Fruit fly (Drosophila melanogaster) whole organism, embryonic: ENCODE data around the gene nesd.

ENCODE experiments used
- Ada2b ChIP-seq: fragments of 200-800 bp; sonication (Bioruptor generic); IDR thresholded peaks from 2 replicates; pipeline ENCODE4 v1.3.6; 2022; ENCODE audit warnings: missing biosample characterization, missing genetic modification characterization
- Antp ChIP-seq: fragments of 200-800 bp; sonication (Bioruptor generic); optimal IDR thresholded peaks from 3 replicates; lab custom pipeline; 2016; ENCODE audit warnings: missing biosample characterization, missing genetic modification characterization
- Asciz ChIP-seq: fragments of 200-800 bp; sonication (Bioruptor generic); optimal IDR thresholded peaks from 2 replicates; lab custom pipeline; 2017; ENCODE audit warnings: missing biosample characterization, mild to moderate bottlenecking, missing genetic modification characterization, missing genetic modification reagents
- CG10267 ChIP-seq: fragments of 200-800 bp; sonication (Bioruptor generic); optimal IDR thresholded peaks from 2 replicates; lab custom pipeline; 2018; ENCODE audit warnings: missing biosample characterization, mild to moderate bottlenecking, missing genetic modification characterization, moderate library complexity
- CG10543 ChIP-seq: fragments of 200-800 bp; sonication (Bioruptor generic); optimal IDR thresholded peaks from 3 replicates; lab custom pipeline; 2017; ENCODE audit warnings: missing biosample characterization, mild to moderate bottlenecking, missing genetic modification characterization, moderate library complexity
- CG10959 ChIP-seq: fragments of 200-800 bp; sonication (Bioruptor generic); IDR thresholded peaks from 2 replicates; pipeline ENCODE4 v1.3.6; 2022; ENCODE audit warnings: missing biosample characterization, missing genetic modification characterization
- CG11695 ChIP-seq: fragments of 200-800 bp; sonication (Bioruptor generic); IDR thresholded peaks from 3 replicates; pipeline ENCODE4 v1.3.6; 2022; ENCODE audit warnings: missing biosample characterization, missing genetic modification characterization
- CG12236 ChIP-seq: fragments of 200-800 bp; sonication (Bioruptor generic); optimal IDR thresholded peaks from 2 replicates; lab custom pipeline; 2016; ENCODE audit warnings: missing biosample characterization, missing genetic modification characterization
- CG12299 ChIP-seq: fragments of 200-800 bp; sonication (Bioruptor generic); optimal IDR thresholded peaks from 2 replicates; lab custom pipeline; 2018; ENCODE audit warnings: missing biosample characterization, mild to moderate bottlenecking, missing genetic modification characterization
- CG1602 ChIP-seq: fragments of 200-800 bp; sonication (Bioruptor generic); optimal IDR thresholded peaks from 3 replicates; lab custom pipeline; 2016; ENCODE audit warnings: missing biosample characterization, missing genetic modification characterization
- CG16813 ChIP-seq: fragments of 200-800 bp; sonication (Bioruptor generic); IDR thresholded peaks from 3 replicates; pipeline ENCODE4 v1.3.6; 2022; ENCODE audit warnings: missing biosample characterization, missing genetic modification characterization; ENCODE audit not compliant: partially characterized antibody
- CG17385 ChIP-seq: fragments of 200-800 bp; sonication (Bioruptor generic); optimal IDR thresholded peaks from 3 replicates; lab custom pipeline; 2018; ENCODE audit warnings: missing biosample characterization, mild to moderate bottlenecking, missing genetic modification characterization
- CG2712 ChIP-seq: fragments of 200-800 bp; optimal IDR thresholded peaks from 3 replicates; lab custom pipeline; 2019; ENCODE audit warnings: missing biosample characterization, mild to moderate bottlenecking, missing genetic modification characterization, moderate library complexity
- CG4404 ChIP-seq: fragments of 200-800 bp; sonication (Bioruptor generic); IDR thresholded peaks from 2 replicates; pipeline ENCODE4 v1.3.6; 2022; ENCODE audit warnings: missing biosample characterization, missing genetic modification characterization
- CG6654 ChIP-seq: fragments of 200-800 bp; sonication (Bioruptor generic); optimal IDR thresholded peaks from 2 replicates; lab custom pipeline; 2017; ENCODE audit warnings: missing biosample characterization, mild to moderate bottlenecking, missing genetic modification characterization
- CG6683 ChIP-seq: fragments of 200-800 bp; sonication (Bioruptor generic); optimal IDR thresholded peaks from 2 replicates; lab custom pipeline; 2017; ENCODE audit warnings: missing biosample characterization, mild to moderate bottlenecking, missing genetic modification characterization, missing genetic modification reagents
- CG6813 ChIP-seq: fragments of 200-800 bp; sonication (Bioruptor generic); optimal IDR thresholded peaks from 2 replicates; lab custom pipeline; 2017; ENCODE audit warnings: missing biosample characterization, missing genetic modification characterization, mild to moderate bottlenecking, moderate library complexity, missing genetic modification reagents
- CG8089 ChIP-seq: fragments of 200-800 bp; sonication (Bioruptor generic); optimal IDR thresholded peaks from 3 replicates; lab custom pipeline; 2016; ENCODE audit warnings: missing biosample characterization, missing genetic modification characterization
- CG8281 ChIP-seq: fragments of 200-800 bp; sonication (Bioruptor generic); optimal IDR thresholded peaks from 2 replicates; lab custom pipeline; 2018; ENCODE audit warnings: missing biosample characterization, mild to moderate bottlenecking, missing genetic modification characterization, moderate library complexity
- CrebB ChIP-seq: fragments of 200-800 bp; sonication (Bioruptor generic); optimal IDR thresholded peaks from 3 replicates; lab custom pipeline; 2018; ENCODE audit warnings: missing biosample characterization, mild to moderate bottlenecking, missing genetic modification characterization
- Gsc ChIP-seq: fragments of 200-800 bp; sonication (Bioruptor generic); IDR thresholded peaks from 2 replicates; pipeline ENCODE4 v1.3.6; 2022; ENCODE audit warnings: missing biosample characterization, missing genetic modification characterization
- Gug ChIP-seq: fragments of 200-800 bp; sonication (Bioruptor generic); IDR thresholded peaks from 4 replicates; pipeline ENCODE4 v1.3.6; 2022; ENCODE audit warnings: missing biosample characterization, missing genetic modification characterization
- HLH3B ChIP-seq: fragments of 200-800 bp; sonication (Bioruptor generic); IDR thresholded peaks from 2 replicates; pipeline ENCODE4 v1.3.6; 2022; ENCODE audit warnings: missing biosample characterization, missing genetic modification characterization
- Hey ChIP-seq: fragments of 200-800 bp; sonication (Bioruptor generic); optimal IDR thresholded peaks from 3 replicates; lab custom pipeline; 2018; ENCODE audit warnings: missing biosample characterization, mild to moderate bottlenecking, missing genetic modification characterization
- Max ChIP-seq: fragments of 200-800 bp; sonication (Bioruptor generic); optimal IDR thresholded peaks from 2 replicates; lab custom pipeline; 2016; ENCODE audit warnings: missing biosample characterization, mild to moderate bottlenecking, missing genetic modification characterization
- Mes4 ChIP-seq: fragments of 200-800 bp; sonication (Bioruptor generic); optimal IDR thresholded peaks from 2 replicates; lab custom pipeline; 2016; ENCODE audit warnings: missing biosample characterization, missing genetic modification characterization
- NC2β ChIP-seq: fragments of 200-800 bp; sonication (Bioruptor generic); optimal IDR thresholded peaks from 2 replicates; lab custom pipeline; 2016; ENCODE audit warnings: missing biosample characterization, missing genetic modification characterization
- NK7.1 ChIP-seq: fragments of 200-800 bp; sonication (Bioruptor generic); optimal IDR thresholded peaks from 3 replicates; lab custom pipeline; 2016; ENCODE audit warnings: missing biosample characterization, missing genetic modification characterization
- Nf-YA ChIP-seq: fragments of 200-800 bp; sonication (Bioruptor generic); IDR thresholded peaks from 2 replicates; pipeline ENCODE4 v1.3.6; 2022; ENCODE audit warnings: missing biosample characterization, missing genetic modification characterization
- Scr ChIP-seq: fragments of 200-800 bp; sonication (Bioruptor generic); IDR thresholded peaks from 2 replicates; pipeline ENCODE4 v1.3.6; 2022; ENCODE audit warnings: missing biosample characterization, missing genetic modification characterization; ENCODE audit not compliant: partially characterized antibody
- Sry-β ChIP-seq: fragments of 200-800 bp; sonication (Bioruptor generic); optimal IDR thresholded peaks from 2 replicates; lab custom pipeline; 2018; ENCODE audit warnings: missing biosample characterization, mild to moderate bottlenecking, missing genetic modification characterization, moderate library complexity
- abd-A ChIP-seq: fragments of 200-800 bp; sonication (Bioruptor generic); optimal IDR thresholded peaks from 3 replicates; lab custom pipeline; 2019; ENCODE audit warnings: missing biosample characterization, mild to moderate bottlenecking, missing genetic modification characterization, moderate library complexity
- bigmax ChIP-seq: fragments of 200-800 bp; sonication (Bioruptor generic); optimal IDR thresholded peaks from 2 replicates; lab custom pipeline; 2018; ENCODE audit warnings: missing biosample characterization, mild to moderate bottlenecking, missing genetic modification characterization
- bowl ChIP-seq: fragments of 200-800 bp; sonication (Bioruptor generic); IDR thresholded peaks from 2 replicates; pipeline ENCODE4 v1.3.6; 2022; ENCODE audit warnings: missing biosample characterization, missing genetic modification characterization
- chif ChIP-seq, 2 experiments: fragments of 200-800 bp; sonication (Bioruptor generic); optimal IDR thresholded peaks; 3 replicates each; lab custom pipeline; 2016; ENCODE audit warnings: missing biosample characterization in 2 of 2, missing genetic modification characterization in 2 of 2
- chn ChIP-seq: fragments of 200-800 bp; sonication (Bioruptor generic); optimal IDR thresholded peaks from 2 replicates; lab custom pipeline; 2016; ENCODE audit warnings: missing biosample characterization, missing genetic modification characterization
- da ChIP-seq: fragments of 200-800 bp; sonication (Bioruptor generic); optimal IDR thresholded peaks from 2 replicates; lab custom pipeline; 2016; ENCODE audit warnings: missing biosample characterization, missing genetic modification characterization
- esg ChIP-seq: fragments of 200-800 bp; sonication (Bioruptor generic); conservative IDR thresholded peaks from 2 replicates; pipeline ENCODE4 v1.3.6; 2022; ENCODE audit warnings: missing biosample characterization, missing genetic modification characterization
- gsb ChIP-seq: fragments of 200-800 bp; sonication (Bioruptor generic); IDR thresholded peaks from 2 replicates; pipeline ENCODE4 v1.3.6; 2022; ENCODE audit warnings: missing biosample characterization, missing genetic modification characterization
- hbn ChIP-seq: fragments of 200-800 bp; sonication (Bioruptor generic); IDR thresholded peaks from 2 replicates; pipeline ENCODE4 v1.3.6; 2022; ENCODE audit warnings: missing biosample characterization, missing genetic modification characterization; ENCODE audit not compliant: partially characterized antibody
- jumu ChIP-seq: fragments of 200-800 bp; sonication (Bioruptor generic); optimal IDR thresholded peaks from 3 replicates; lab custom pipeline; 2016; ENCODE audit warnings: missing biosample characterization, missing genetic modification characterization
- lbe ChIP-seq: fragments of 200-800 bp; sonication (Bioruptor generic); optimal IDR thresholded peaks from 2 replicates; lab custom pipeline; 2016; ENCODE audit warnings: missing biosample characterization, mild to moderate bottlenecking, missing genetic modification characterization
- luna ChIP-seq: fragments of 200-800 bp; sonication (Bioruptor generic); optimal IDR thresholded peaks from 2 replicates; lab custom pipeline; 2016; ENCODE audit warnings: missing biosample characterization, missing genetic modification characterization
- mirr ChIP-seq: fragments of 200-800 bp; sonication (Bioruptor generic); optimal IDR thresholded peaks from 3 replicates; lab custom pipeline; 2018; ENCODE audit warnings: missing biosample characterization, mild to moderate bottlenecking, missing genetic modification characterization
- nom ChIP-seq: fragments of 200-800 bp; sonication (Bioruptor generic); optimal IDR thresholded peaks from 2 replicates; lab custom pipeline; 2017; ENCODE audit warnings: missing biosample characterization, missing genetic modification characterization, mild to moderate bottlenecking, moderate library complexity, missing genetic modification reagents
- pb ChIP-seq: fragments of 200-800 bp; sonication (Bioruptor generic); optimal IDR thresholded peaks from 3 replicates; lab custom pipeline; 2016; ENCODE audit warnings: missing biosample characterization, missing genetic modification characterization
- row ChIP-seq: fragments of 200-800 bp; sonication (Bioruptor generic); IDR thresholded peaks from 3 replicates; pipeline ENCODE4 v1.3.6; 2022; ENCODE audit warnings: missing biosample characterization, missing genetic modification characterization
- sens ChIP-seq: fragments of 200-800 bp; sonication (Bioruptor generic); peaks from one replicate; lab custom pipeline; 2016; ENCODE audit warnings: missing biosample characterization, missing genetic modification characterization
- zen ChIP-seq: fragments of 200-800 bp; sonication (Bioruptor generic); optimal IDR thresholded peaks from 3 replicates; lab custom pipeline; 2018; ENCODE audit warnings: missing biosample characterization, mild to moderate bottlenecking, missing genetic modification characterization, moderate library complexity
- zf30C ChIP-seq: fragments of 200-800 bp; sonication (Bioruptor generic); optimal IDR thresholded peaks from 3 replicates; lab custom pipeline; 2018; ENCODE audit warnings: missing biosample characterization, mild to moderate bottlenecking, missing genetic modification characterization
- zfh1 ChIP-seq: fragments of 200-800 bp; sonication (Bioruptor generic); IDR thresholded peaks from 3 replicates; pipeline ENCODE4 v1.3.6; 2022; ENCODE audit warnings: missing biosample characterization, missing genetic modification characterization

nesd gene

dm6 chr2L:20075234-20075803, 18.5 kb upstream of the nesd start, which contains the start of the genes pr and neb (continued):
- TF ChIP-seq Gug (GFP tag; lab: Robert Waterston, UW), result no peak
- peak; percentile 16 for TF ChIP-seq NK7.1 (GFP tag; lab: Kevin White, UChicago)
- no peak for TF ChIP-seq Gsc (GFP tag; lab: Robert Waterston, UW)
- no peak for TF ChIP-seq Mes4 (GFP tag; lab: Kevin White, UChicago)
- peak; percentile 51 for TF ChIP-seq CrebB (tag; lab: Kevin White, UChicago)
- peak; percentile 52; the same call in 1 of the 2 replicates for TF ChIP-seq Scr (GFP tag; lab: Robert Waterston, UW)
- TF ChIP-seq Sry-β, result peak; percentile 87
- TF ChIP-seq esg (GFP tag; lab: Robert Waterston, UW), result peak; percentile 72
- TF ChIP-seq jumu, result peak; percentile 13
- TF ChIP-seq CG16813 (GFP tag; lab: Robert Waterston, UW), result peak; percentile 38; the same call in 1 of the 3 replicates
- TF ChIP-seq CG6813, result no peak
- peak; percentile 62 for TF ChIP-seq zfh1 (GFP tag; lab: Robert Waterston, UW)
- peak; percentile 56 for TF ChIP-seq CG1602 (GFP tag; lab: Kevin White, UChicago)
- TF ChIP-seq CG10267 (tag; lab: Kevin White, UChicago), result peak; percentile 60
- TF ChIP-seq CG12236 (GFP tag; lab: Kevin White, UChicago), result no peak
- peak; percentile 77 for TF ChIP-seq Ada2b (GFP tag; lab: Robert Waterston, UW)
- no peak for TF ChIP-seq CG4404 (GFP tag; lab: Robert Waterston, UW)
- peak; percentile 55 for TF ChIP-seq CG2712
- no peak for TF ChIP-seq Asciz
- TF ChIP-seq zen (tag; lab: Kevin White, UChicago), result peak; percentile 15
- no peak for TF ChIP-seq CG6683 (GFP tag; lab: Kevin White, UChicago)
- TF ChIP-seq lbe (GFP tag; lab: Kevin White, UChicago), result peak; percentile 52
- peak; percentile 30 for TF ChIP-seq CG17385 (GFP tag; lab: Kevin White, UChicago)
- TF ChIP-seq Nf-YA (GFP tag; lab: Robert Waterston, UW), result no peak
- TF ChIP-seq da (GFP tag; lab: Kevin White, UChicago), result no peak
- TF ChIP-seq CG10543 (GFP tag; lab: Kevin White, UChicago), result no peak
- no peak for TF ChIP-seq hbn
- TF ChIP-seq nom (GFP tag; lab: Kevin White, UChicago), result no peak
- no peak for TF ChIP-seq gsb
- TF ChIP-seq chn (GFP tag; lab: Kevin White, UChicago), result peak; percentile 26
- no peak for TF ChIP-seq Hey (tag; lab: Kevin White, UChicago)
- no peak for TF ChIP-seq pb
- TF ChIP-seq CG12299 (tag; lab: Kevin White, UChicago), result peak; percentile 36
- no peak for TF ChIP-seq NC2β
- no peak for TF ChIP-seq CG11695 (GFP tag; lab: Robert Waterston, UW)
- TF ChIP-seq Antp (GFP tag; lab: Kevin White, UChicago), result peak; percentile 39
- peak; percentile 94 for TF ChIP-seq sens (GFP tag; lab: Kevin White, UChicago)
- TF ChIP-seq CG6654, result no peak
- no peak for TF ChIP-seq mirr (GFP tag; lab: Kevin White, UChicago)
- TF ChIP-seq Max (GFP tag; lab: Kevin White, UChicago), result peak; percentile 64
- peak; percentile 48 for TF ChIP-seq CG10959 (GFP tag; lab: Robert Waterston, UW)
- no peak for TF ChIP-seq bigmax (GFP tag; lab: Kevin White, UChicago)
- 0 out of 2 replicates have a peak, but pooled peaks have one; percentile 15 for TF ChIP-seq bowl (GFP tag; lab: Robert Waterston, UW)
- TF ChIP-seq CG8089 (GFP tag; lab: Kevin White, UChicago), result no peak
- TF ChIP-seq HLH3B (GFP tag; lab: Robert Waterston, UW), result peak; percentile 57
- TF ChIP-seq abd-A (tag; lab: Kevin White, UChicago), result no peak
- no peak for TF ChIP-seq chif (GFP tag; optimal IDR thresholded peaks at IDR 0.05; lab: Kevin White, UChicago)
- TF ChIP-seq luna, result no peak
- no peak for TF ChIP-seq zf30C (GFP tag; lab: Kevin White, UChicago)
- TF ChIP-seq row, result peak; percentile 83
- TF ChIP-seq CG8281 (tag; lab: Kevin White, UChicago), result no peak
